Worm (Caenorhabditis elegans): ENCODE data around the gene F25E5.8.

- TF ChIP-seq blmp-1 (tag; optimal IDR thresholded peaks at IDR 0.05) (no peak), drap-1 (GFP tag; optimal IDR thresholded peaks at IDR 0.05) (no peak), lsy-2 (tag; optimal IDR thresholded peaks at IDR 0.05) (no peak), nhr-12 (tag; optimal IDR thresholded peaks at IDR 0.05) (no peak), ztf-11 (tag; optimal IDR thresholded peaks at IDR 0.05) (no peak), mls-2 (tag; optimal IDR thresholded peaks at IDR 0.05) (no peak), pha-4 (tag; optimal IDR thresholded peaks at IDR 0.05) (no peak), ces-1 (GFP tag; optimal IDR thresholded peaks at IDR 0.05) (no peak), bed-3 (GFP tag; optimal IDR thresholded peaks at IDR 0.05) (no peak), lin-13 (tag; optimal IDR thresholded peaks at IDR 0.05) (no peak), unc-62 (GFP tag; optimal IDR thresholded peaks at IDR 0.05) (no peak)
Observed at ce11 chrV:7409599-7409998, 26.1 kb upstream of the F25E5.8 start, which contains the start of gene R13D7.2.
